Worm (Caenorhabditis elegans): ENCODE measurements around the gene ZK1307.1.

DNA sequence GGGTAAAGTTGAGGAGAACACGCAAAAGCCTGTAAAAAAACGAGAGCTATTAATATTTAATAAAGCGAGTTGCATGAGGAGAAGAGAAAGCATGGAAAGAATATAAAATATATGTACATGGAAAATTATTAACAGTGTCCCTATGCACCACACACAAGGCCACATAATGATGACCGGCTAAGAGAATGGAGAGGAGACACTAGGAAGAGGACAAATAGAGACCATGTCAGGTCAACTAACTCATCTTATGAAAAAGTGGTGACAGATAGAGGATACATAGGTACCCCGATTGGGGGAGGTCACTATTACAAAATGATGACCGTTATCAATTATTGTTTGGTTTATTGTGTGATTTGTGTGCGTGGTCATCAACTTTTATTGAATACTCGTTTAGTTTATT lies 10.9 kb downstream of the ZK1307.1 start, which contains the start of gene fzr-1:
- no peak for TF ChIP-seq R02D3.7 (tag; optimal IDR thresholded peaks at IDR 0.05)
- no peak for TF ChIP-seq F13H6.1 (tag; optimal IDR thresholded peaks at IDR 0.05)
- TF ChIP-seq egl-27 (tag; optimal IDR thresholded peaks at IDR 0.05): no peak
- no peak for TF ChIP-seq alr-1 (tag; optimal IDR thresholded peaks at IDR 0.05)
- TF ChIP-seq ama-1 (optimal IDR thresholded peaks at IDR 0.05): no peak
- no peak for TF ChIP-seq nhr-12 (tag; optimal IDR thresholded peaks at IDR 0.05)
- no peak for TF ChIP-seq nhr-237 (tag; optimal IDR thresholded peaks at IDR 0.05)
- TF ChIP-seq lsy-2 (tag; optimal IDR thresholded peaks at IDR 0.05): no peak
- no peak for TF ChIP-seq nhr-25 (tag; optimal IDR thresholded peaks at IDR 0.05)
- peak; percentile 11 for TF ChIP-seq fos-1 (tag; optimal IDR thresholded peaks at IDR 0.05)
